Worm (Caenorhabditis elegans) whole organism, L1 larva: ENCODE data around the gene taf-12.

Experiments used
- Y116A8C.19 ChIP-seq: sonication (generic microtip); optimal IDR thresholded peaks from 2 replicates; lab custom pipeline; 2016; ENCODE audit warnings: missing compliant biosample characterization, missing genetic modification characterization, borderline replicate concordance
- ama-1 ChIP-seq: fragments of 150-350 bp; optimal IDR thresholded peaks from 2 replicates; lab custom pipeline; 2014
- elt-2 ChIP-seq: sonication (generic microtip); optimal IDR thresholded peaks from 2 replicates; lab custom pipeline; 2016; ENCODE audit warnings: missing genetic modification characterization, mild to moderate bottlenecking, inconsistent platforms, missing compliant biosample characterization, missing genetic modification reagents
- lin-35 ChIP-seq, 2 experiments: fragments of 150-350 bp; optimal IDR thresholded peaks; 2 replicates each; lab custom pipeline; 2014; ENCODE audit warnings: missing biosample characterization in 2 of 2, missing genetic modification characterization in 2 of 2, missing genetic modification reagents in 2 of 2
- lir-3 ChIP-seq: sonication (generic microtip); optimal IDR thresholded peaks from 2 replicates; lab custom pipeline; 2016; ENCODE audit warnings: mild to moderate bottlenecking, missing genetic modification characterization, moderate library complexity, missing compliant biosample characterization; ENCODE audit not compliant: poor library complexity
- nhr-20 ChIP-seq: sonication (generic microtip); optimal IDR thresholded peaks from 2 replicates; lab custom pipeline; 2016; ENCODE audit warnings: mild to moderate bottlenecking, missing genetic modification characterization, missing compliant biosample characterization
- nhr-90 ChIP-seq: sonication (generic microtip); optimal IDR thresholded peaks from 2 replicates; lab custom pipeline; 2016; ENCODE audit warnings: mild to moderate bottlenecking, missing genetic modification characterization, missing compliant biosample characterization; ENCODE audit not compliant: poor library complexity
- unc-130 ChIP-seq: fragments of 150-350 bp; optimal IDR thresholded peaks from 2 replicates; lab custom pipeline; 2017; ENCODE audit warnings: missing biosample characterization, missing genetic modification characterization, inconsistent platforms
- unc-62 ChIP-seq: fragments of 150-350 bp; optimal IDR thresholded peaks from 2 replicates; lab custom pipeline; 2014; ENCODE audit warnings: missing biosample characterization, missing genetic modification reagents, missing genetic modification characterization
- xbp-1 ChIP-seq: sonication (generic microtip); optimal IDR thresholded peaks from 2 replicates; lab custom pipeline; 2016; ENCODE audit warnings: missing genetic modification characterization, missing compliant biosample characterization
- ztf-4 ChIP-seq: fragments of 150-350 bp; optimal IDR thresholded peaks from 2 replicates; lab custom pipeline; 2014; ENCODE audit warnings: missing biosample characterization, missing genetic modification characterization

DNA sequence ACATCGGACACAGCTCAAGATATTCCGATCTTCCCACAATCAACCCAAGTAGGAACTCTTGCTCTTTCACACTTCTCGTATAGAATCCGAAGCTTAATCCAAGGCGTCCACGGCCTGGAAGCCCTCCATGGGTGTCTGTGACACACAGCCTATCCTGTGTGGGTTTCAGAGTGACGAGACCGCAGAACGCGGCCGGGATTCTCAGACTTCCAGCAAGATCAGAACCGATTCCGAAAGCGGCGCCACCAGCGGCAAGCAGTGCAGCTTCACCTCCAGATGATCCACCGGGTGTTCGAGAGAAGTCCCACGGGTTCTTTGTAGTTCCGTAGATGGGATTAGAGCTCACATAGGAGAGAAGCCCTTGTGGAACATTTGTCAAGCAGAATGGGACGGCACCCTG lies 33.7 kb upstream of the taf-12 start:
- TF ChIP-seq lir-3 (tag; lab: Kevin White, UChicago) (no peak), lin-35 (GFP tag; optimal IDR thresholded peaks at IDR 0.05; lab: Kevin White, UChicago) (no peak), elt-2 (no peak), unc-130 (tag; lab: Kevin White, UChicago) (no peak), xbp-1 (tag; lab: Kevin White, UChicago) (no peak), ama-1 (lab: Kevin White, UChicago) (no peak), nhr-90 (tag; lab: Kevin White, UChicago) (no peak), unc-62 (GFP tag; lab: Kevin White, UChicago) (no peak), ztf-4 (no peak), Y116A8C.19 (tag; lab: Kevin White, UChicago) (no peak), nhr-20 (tag; lab: Kevin White, UChicago) (no peak)
